Fruit fly (Drosophila melanogaster) whole organism, embryonic: ENCODE results near the gene stol.

ENCODE experiments used
- CG10267 ChIP-seq: fragments of 200-800 bp; sonication (Bioruptor generic); optimal IDR thresholded peaks from 2 replicates; lab custom pipeline; 2018; ENCODE audit warnings: missing biosample characterization, mild to moderate bottlenecking, missing genetic modification characterization, moderate library complexity
- CG10321 ChIP-seq: fragments of 200-800 bp; sonication (Bioruptor generic); IDR thresholded peaks from 2 replicates; pipeline ENCODE4 v1.3.6; 2022; ENCODE audit warnings: missing biosample characterization, missing genetic modification characterization
- CG10565 ChIP-seq: fragments of 200-800 bp; sonication (Bioruptor generic); optimal IDR thresholded peaks from 3 replicates; lab custom pipeline; 2016; ENCODE audit warnings: missing biosample characterization, mild to moderate bottlenecking, missing genetic modification characterization
- CG11504 ChIP-seq: fragments of 200-800 bp; sonication (Bioruptor generic); optimal IDR thresholded peaks from 3 replicates; lab custom pipeline; 2019; ENCODE audit warnings: missing biosample characterization, mild to moderate bottlenecking, missing genetic modification characterization, moderate library complexity
- CG11723 ChIP-seq: fragments of 200-800 bp; sonication (Bioruptor generic); optimal IDR thresholded peaks from 2 replicates; lab custom pipeline; 2017; ENCODE audit warnings: missing biosample characterization, mild to moderate bottlenecking, missing genetic modification characterization
- CG12071 ChIP-seq: fragments of 200-800 bp; sonication (Bioruptor generic); optimal IDR thresholded peaks from 3 replicates; lab custom pipeline; 2018; ENCODE audit warnings: missing biosample characterization, mild to moderate bottlenecking, missing genetic modification characterization
- CG12942 ChIP-seq: fragments of 200-800 bp; sonication (Bioruptor generic); optimal IDR thresholded peaks from 3 replicates; lab custom pipeline; 2016; ENCODE audit warnings: missing biosample characterization, missing genetic modification characterization
- CG13123 ChIP-seq: fragments of 200-800 bp; sonication (Bioruptor generic); optimal IDR thresholded peaks from 2 replicates; lab custom pipeline; 2016; ENCODE audit warnings: missing biosample characterization, missing genetic modification characterization
- CG13296 ChIP-seq: fragments of 200-800 bp; sonication (Bioruptor generic); optimal IDR thresholded peaks from 3 replicates; lab custom pipeline; 2018; ENCODE audit warnings: missing biosample characterization, mild to moderate bottlenecking, missing genetic modification characterization
- CG13775 ChIP-seq: fragments of 200-800 bp; sonication (Bioruptor generic); optimal IDR thresholded peaks from 3 replicates; lab custom pipeline; 2017; ENCODE audit warnings: missing biosample characterization, mild to moderate bottlenecking, missing genetic modification characterization
- CG14441 ChIP-seq: fragments of 200-800 bp; sonication (Bioruptor generic); IDR thresholded peaks from 2 replicates; pipeline ENCODE4 v1.3.6; 2022; ENCODE audit warnings: missing biosample characterization, missing genetic modification characterization
- CG15011 ChIP-seq: fragments of 200-800 bp; sonication (Bioruptor generic); optimal IDR thresholded peaks from 3 replicates; lab custom pipeline; 2018; ENCODE audit warnings: missing biosample characterization, mild to moderate bottlenecking, missing genetic modification characterization
- CG17186 ChIP-seq: fragments of 200-800 bp; sonication (Bioruptor generic); optimal IDR thresholded peaks from 3 replicates; lab custom pipeline; 2017; ENCODE audit warnings: missing biosample characterization, missing genetic modification reagents, missing genetic modification characterization
- CG17568 ChIP-seq: fragments of 200-800 bp; sonication (Bioruptor generic); optimal IDR thresholded peaks from 2 replicates; lab custom pipeline; 2018; ENCODE audit warnings: missing biosample characterization, mild to moderate bottlenecking, missing genetic modification characterization, moderate library complexity
- CG17829 ChIP-seq: fragments of 200-800 bp; optimal IDR thresholded peaks from 2 replicates; lab custom pipeline; 2019; ENCODE audit warnings: missing biosample characterization, mild to moderate bottlenecking, missing genetic modification characterization, moderate library complexity
- CG2129 ChIP-seq: fragments of 200-800 bp; sonication (Bioruptor generic); IDR thresholded peaks from 2 replicates; pipeline ENCODE4 v1.3.6; 2022; ENCODE audit warnings: missing biosample characterization, missing genetic modification characterization; ENCODE audit not compliant: partially characterized antibody
- CG30431 ChIP-seq: fragments of 200-800 bp; sonication (Bioruptor generic); optimal IDR thresholded peaks from 2 replicates; lab custom pipeline; 2017; ENCODE audit warnings: missing biosample characterization, missing genetic modification characterization
- CG31388 ChIP-seq: fragments of 200-800 bp; sonication (Bioruptor generic); optimal IDR thresholded peaks from 2 replicates; lab custom pipeline; 2016; ENCODE audit warnings: missing biosample characterization, missing genetic modification characterization
- CG34224 ChIP-seq: fragments of 200-800 bp; sonication (Bioruptor generic); IDR thresholded peaks from 3 replicates; pipeline ENCODE4 v1.3.6; 2022; ENCODE audit warnings: missing biosample characterization, missing genetic modification characterization; ENCODE audit not compliant: partially characterized antibody
- CG34376 ChIP-seq: fragments of 200-800 bp; sonication (Bioruptor generic); optimal IDR thresholded peaks from 2 replicates; lab custom pipeline; 2018; ENCODE audit warnings: missing biosample characterization, mild to moderate bottlenecking, missing genetic modification characterization
- CG3838 ChIP-seq: fragments of 200-800 bp; sonication (Bioruptor generic); optimal IDR thresholded peaks from 3 replicates; lab custom pipeline; 2016; ENCODE audit warnings: missing biosample characterization, missing genetic modification characterization
- CG4360 ChIP-seq: fragments of 200-800 bp; sonication (Bioruptor generic); IDR thresholded peaks from 2 replicates; pipeline ENCODE4 v1.3.6; 2022; ENCODE audit warnings: missing biosample characterization, missing genetic modification characterization
- CG43689 ChIP-seq: fragments of 200-800 bp; sonication (Bioruptor generic); IDR thresholded peaks from 2 replicates; pipeline ENCODE4 v1.3.6; 2022; ENCODE audit warnings: missing biosample characterization, missing genetic modification characterization
- CG4854 ChIP-seq: fragments of 200-800 bp; sonication (Bioruptor generic); optimal IDR thresholded peaks from 2 replicates; lab custom pipeline; 2016; ENCODE audit warnings: missing biosample characterization, missing genetic modification characterization, inconsistent platforms
- CG6689 ChIP-seq: fragments of 200-800 bp; sonication (Bioruptor generic); IDR thresholded peaks from 2 replicates; pipeline ENCODE4 v1.3.6; 2022; ENCODE audit warnings: missing biosample characterization, missing genetic modification characterization
- Chrac-16 ChIP-seq: fragments of 200-800 bp; sonication (Bioruptor generic); optimal IDR thresholded peaks from 3 replicates; lab custom pipeline; 2016; ENCODE audit warnings: missing biosample characterization, missing genetic modification characterization
- D ChIP-seq, 2 experiments: fragments of 200-800 bp in 1 of 2; fragments of >200 bp in 1 of 2; sonication (Bioruptor generic) in 1 of 2; optimal IDR thresholded peaks; 2 replicates in 1 of 2; 3 replicates in 1 of 2; lab custom pipeline; 2017; ENCODE audit warnings: mild to moderate bottlenecking in 1 of 2, missing biosample characterization in 1 of 2, missing genetic modification characterization in 1 of 2, missing genetic modification reagents in 1 of 2
- Dll ChIP-seq: fragments of 200-800 bp; sonication (Bioruptor generic); IDR thresholded peaks from 4 replicates; pipeline ENCODE4 v1.3.6; 2022; ENCODE audit warnings: missing biosample characterization, missing genetic modification characterization; ENCODE audit not compliant: partially characterized antibody
- Eip74EF ChIP-seq, 2 experiments: fragments of 200-800 bp in 1 of 2; fragments of >200 bp in 1 of 2; sonication (Bioruptor generic) in 1 of 2; optimal IDR thresholded peaks; 2 replicates each; lab custom pipeline; 2017 to 2019; ENCODE audit warnings: missing biosample characterization in 2 of 2, missing genetic modification characterization in 2 of 2, mild to moderate bottlenecking in 1 of 2, moderate library complexity in 1 of 2
- NfI ChIP-seq: fragments of 200-800 bp; sonication (Bioruptor generic); optimal IDR thresholded peaks from 3 replicates; lab custom pipeline; 2018; ENCODE audit warnings: missing biosample characterization, mild to moderate bottlenecking, missing genetic modification characterization, moderate library complexity
- Oli ChIP-seq: fragments of 200-800 bp; sonication (Bioruptor generic); optimal IDR thresholded peaks from 2 replicates; lab custom pipeline; 2018; ENCODE audit warnings: missing biosample characterization, mild to moderate bottlenecking, missing genetic modification characterization, moderate library complexity
- ab ChIP-seq: fragments of 200-800 bp; sonication (Bioruptor generic); optimal IDR thresholded peaks from 2 replicates; lab custom pipeline; 2016; ENCODE audit warnings: missing biosample characterization, missing genetic modification characterization
- bowl ChIP-seq: fragments of 200-800 bp; sonication (Bioruptor generic); IDR thresholded peaks from 2 replicates; pipeline ENCODE4 v1.3.6; 2022; ENCODE audit warnings: missing biosample characterization, missing genetic modification characterization
- chn ChIP-seq: fragments of 200-800 bp; sonication (Bioruptor generic); optimal IDR thresholded peaks from 2 replicates; lab custom pipeline; 2016; ENCODE audit warnings: missing biosample characterization, missing genetic modification characterization
- fd102C ChIP-seq: fragments of 200-800 bp; sonication (Bioruptor generic); optimal IDR thresholded peaks from 2 replicates; lab custom pipeline; 2018; ENCODE audit warnings: missing biosample characterization, mild to moderate bottlenecking, missing genetic modification characterization, moderate library complexity
- gsb ChIP-seq: fragments of 200-800 bp; sonication (Bioruptor generic); IDR thresholded peaks from 2 replicates; pipeline ENCODE4 v1.3.6; 2022; ENCODE audit warnings: missing biosample characterization, missing genetic modification characterization
- hb ChIP-seq: fragments of 200-800 bp; sonication (Bioruptor generic); IDR thresholded peaks from 3 replicates; pipeline ENCODE4 v1.3.6; 2022; ENCODE audit warnings: missing biosample characterization, missing genetic modification characterization; ENCODE audit not compliant: partially characterized antibody
- hkb ChIP-seq, 2 experiments: fragments of 200-800 bp in 1 of 2; fragments of >200 bp in 1 of 2; sonication (Bioruptor generic) in 1 of 2; IDR thresholded peaks in 1 of 2; optimal IDR thresholded peaks in 1 of 2; 2 replicates each; pipeline versions ENCODE4 v1.3.6 to Lab custom; 2017 to 2022; ENCODE audit warnings: missing biosample characterization in 1 of 2, missing genetic modification characterization in 1 of 2
- lbe ChIP-seq: fragments of 200-800 bp; sonication (Bioruptor generic); optimal IDR thresholded peaks from 2 replicates; lab custom pipeline; 2016; ENCODE audit warnings: missing biosample characterization, mild to moderate bottlenecking, missing genetic modification characterization
- mam ChIP-seq: fragments of 200-800 bp; sonication (Bioruptor generic); optimal IDR thresholded peaks from 3 replicates; lab custom pipeline; 2016; ENCODE audit warnings: missing biosample characterization, missing genetic modification characterization
- nerfin-2 ChIP-seq: fragments of 200-800 bp; sonication (Bioruptor generic); IDR thresholded peaks from 2 replicates; pipeline ENCODE4 v1.3.6; 2022; ENCODE audit warnings: missing biosample characterization, missing genetic modification characterization; ENCODE audit not compliant: partially characterized antibody
- scrt ChIP-seq: fragments of 200-800 bp; sonication (Bioruptor generic); optimal IDR thresholded peaks from 2 replicates; lab custom pipeline; 2018; ENCODE audit warnings: missing biosample characterization, mild to moderate bottlenecking, missing genetic modification characterization, moderate library complexity
- slp2 ChIP-seq: fragments of 200-800 bp; sonication (Bioruptor generic); optimal IDR thresholded peaks from 2 replicates; lab custom pipeline; 2016; ENCODE audit warnings: missing biosample characterization, missing genetic modification characterization
- tna ChIP-seq: fragments of 200-800 bp; sonication (Bioruptor generic); IDR thresholded peaks from 2 replicates; pipeline ENCODE4 v1.3.6; 2022; ENCODE audit warnings: missing biosample characterization, missing genetic modification characterization; ENCODE audit not compliant: partially characterized antibody
- tup ChIP-seq: fragments of 200-800 bp; sonication (Bioruptor generic); optimal IDR thresholded peaks from 2 replicates; lab custom pipeline; 2016; ENCODE audit warnings: missing biosample characterization, mild to moderate bottlenecking, missing genetic modification characterization, moderate library complexity
- wor ChIP-seq: fragments of 200-800 bp; sonication (Bioruptor generic); IDR thresholded peaks from 2 replicates; pipeline ENCODE4 v1.3.6; 2022; ENCODE audit warnings: missing biosample characterization, missing genetic modification characterization
- z ChIP-seq: fragments of 200-800 bp; sonication (Bioruptor generic); IDR thresholded peaks from 3 replicates; pipeline ENCODE4 v1.3.6; 2022; ENCODE audit warnings: missing biosample characterization, missing genetic modification characterization

Gene stol

DNA sequence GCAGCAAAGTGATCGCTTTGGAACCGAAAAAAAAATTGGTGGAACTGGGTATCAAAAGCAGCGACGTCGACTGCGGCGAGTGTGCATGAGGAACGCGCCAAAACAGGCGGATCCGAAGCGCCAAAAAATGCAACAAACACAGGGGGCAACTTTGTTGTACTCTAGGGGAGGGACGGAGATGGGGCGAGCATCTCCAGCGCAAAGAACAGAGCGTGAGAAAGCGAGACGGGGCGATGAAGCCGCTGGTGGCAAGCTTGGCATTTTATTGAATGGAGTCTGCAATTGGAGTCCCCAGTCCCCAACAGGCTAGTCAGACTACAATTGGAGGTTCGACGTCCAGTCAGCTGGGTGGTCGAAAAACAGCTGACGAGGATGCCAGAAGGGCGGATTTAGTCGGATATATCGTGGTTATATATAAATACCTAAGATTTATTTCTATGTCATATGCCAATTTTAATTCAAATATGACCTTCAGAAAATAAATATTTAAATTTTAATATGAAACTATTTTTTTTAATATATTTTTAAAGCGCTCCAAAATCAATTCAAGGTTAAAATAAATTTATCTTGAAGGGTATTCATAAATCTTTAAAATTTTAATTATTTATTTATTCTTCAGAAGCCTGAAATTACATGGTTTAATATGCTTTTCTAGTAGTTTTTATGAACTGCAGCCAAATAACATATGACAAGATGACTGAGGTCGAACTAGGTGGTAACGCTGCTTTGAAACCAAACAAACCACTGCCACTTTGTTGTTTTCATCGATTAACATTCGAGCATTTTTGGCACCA is 28.7 kb upstream of the stol start (continued):
- TF ChIP-seq ab (GFP tag; lab: Kevin White, UChicago), result no peak
- no peak for TF ChIP-seq CG2129 (GFP tag; lab: Robert Waterston, UW)
- TF ChIP-seq CG31388, result peak; percentile 72
- TF ChIP-seq hb (GFP tag; lab: Robert Waterston, UW), result no peak
- TF ChIP-seq CG4854 (GFP tag; lab: Kevin White, UChicago), result no peak
- TF ChIP-seq Dll (GFP tag; lab: Robert Waterston, UW), result no peak
- peak; percentile 17 for TF ChIP-seq mam (GFP tag; lab: Kevin White, UChicago)
- no peak for TF ChIP-seq bowl (GFP tag; lab: Robert Waterston, UW)
- TF ChIP-seq Oli (tag; lab: Kevin White, UChicago), result peak; percentile 93
- no peak for TF ChIP-seq CG34224 (GFP tag; lab: Robert Waterston, UW)
- TF ChIP-seq CG3838 (GFP tag; lab: Kevin White, UChicago), result peak; percentile 33
- TF ChIP-seq CG14441 (GFP tag; lab: Robert Waterston, UW), result peak; percentile 72; the same call in 1 of the 2 replicates
- no peak for TF ChIP-seq fd102C (GFP tag; lab: Kevin White, UChicago)
- peak; percentile 35 for TF ChIP-seq CG17568
- TF ChIP-seq CG4360, result peak; percentile 45
- TF ChIP-seq scrt (GFP tag; lab: Kevin White, UChicago), result peak; percentile 72
- peak; percentile 88 for TF ChIP-seq CG10267 (tag; lab: Kevin White, UChicago)
- no peak for TF ChIP-seq CG17186 (GFP tag; lab: Kevin White, UChicago)
- TF ChIP-seq chn, result peak; percentile 17
- peak in 1 of 2 experiments; percentile 90 for TF ChIP-seq Eip74EF (GFP tag; optimal IDR thresholded peaks at IDR 0.05; lab: Kevin White, UChicago)
- TF ChIP-seq hkb (optimal IDR thresholded peaks at IDR 0.05; lab: Kevin White, UChicago), result no peak
- TF ChIP-seq hkb (GFP tag; IDR thresholded peaks at IDR 0.05; lab: Robert Waterston, UW), result peak; percentile 76
- no peak for TF ChIP-seq z (GFP tag; lab: Robert Waterston, UW)
- TF ChIP-seq CG11723, result peak; percentile 81
- peak; percentile 39 for TF ChIP-seq tup (GFP tag; lab: Kevin White, UChicago)
- TF ChIP-seq CG30431 (GFP tag; lab: Kevin White, UChicago), result peak; percentile 84
- TF ChIP-seq CG15011, result peak; percentile 50
- peak; percentile 77 for TF ChIP-seq CG13123 (GFP tag; lab: Kevin White, UChicago)
- TF ChIP-seq lbe (GFP tag; lab: Kevin White, UChicago), result peak; percentile 45
- peak; percentile 78 for TF ChIP-seq Chrac-16 (GFP tag; lab: Kevin White, UChicago)
- TF ChIP-seq CG43689, result no peak
- peak; percentile 92 for TF ChIP-seq CG6689 (GFP tag; lab: Robert Waterston, UW)
- TF ChIP-seq CG11504 (tag; lab: Kevin White, UChicago), result peak; percentile 95
- TF ChIP-seq CG10321, result no peak
- no peak for TF ChIP-seq D (optimal IDR thresholded peaks at IDR 0.05; lab: Kevin White, UChicago)
- TF ChIP-seq D (GFP tag; optimal IDR thresholded peaks at IDR 0.05; lab: Kevin White, UChicago), result peak; percentile 93
- TF ChIP-seq nerfin-2 (GFP tag; lab: Robert Waterston, UW), result no peak
- no peak for TF ChIP-seq CG10565 (GFP tag; lab: Kevin White, UChicago)
- TF ChIP-seq CG13775 (GFP tag; lab: Kevin White, UChicago), result peak; percentile 96
- peak; percentile 96 for TF ChIP-seq CG17829
- no peak for TF ChIP-seq CG12071 (GFP tag; lab: Kevin White, UChicago)
- TF ChIP-seq NfI (GFP tag; lab: Kevin White, UChicago), result peak; percentile 83
- TF ChIP-seq tna (GFP tag; lab: Robert Waterston, UW), result no peak
- TF ChIP-seq slp2 (GFP tag; lab: Kevin White, UChicago), result peak; percentile 5
- peak; percentile 92 for TF ChIP-seq CG13296 (GFP tag; lab: Kevin White, UChicago)
- TF ChIP-seq CG12942 (GFP tag; lab: Kevin White, UChicago), result peak; percentile 73
- TF ChIP-seq wor (GFP tag; lab: Robert Waterston, UW), result peak; percentile 74
- TF ChIP-seq CG34376 (GFP tag; lab: Kevin White, UChicago), result no peak
- TF ChIP-seq gsb, result no peak
